Fruit fly (Drosophila melanogaster) whole organism: ENCODE measurements around the gene Taf12.

Experiments used
- pan ChIP-seq: fragments of >200 bp; optimal IDR thresholded peaks from 2 replicates; lab custom pipeline; 2017
- usp ChIP-seq: fragments of >200 bp; optimal IDR thresholded peaks from 2 replicates; lab custom pipeline; 2017; ENCODE audit warnings: missing biosample characterization, missing genetic modification characterization, mixed read lengths

- TF ChIP-seq usp (GFP tag; lab: Kevin White, UChicago) (no peak), pan (lab: Kevin White, UChicago) (no peak)
These were observed 51.0 kb downstream of the Taf12 start, which contains the start of gene CG14712 for dm6 chr3R:11628416-11629041.
